Worm (Caenorhabditis elegans) whole organism, mixed stage, embryonic: ENCODE results near the gene atg-16.2.

Experiments
- ham-2 ChIP-seq: fragments of 200-800 bp; sonication (Bioruptor generic); optimal IDR thresholded peaks from 2 replicates; lab custom pipeline; 2018; ENCODE audit warnings: mild to moderate bottlenecking, missing genetic modification characterization, missing compliant biosample characterization
- lin-13 ChIP-seq: fragments of 150-350 bp; optimal IDR thresholded peaks from 2 replicates; lab custom pipeline; 2014; ENCODE audit warnings: missing biosample characterization, missing genetic modification characterization
- sptf-1 ChIP-seq: sonication (generic microtip); optimal IDR thresholded peaks from 2 replicates; lab custom pipeline; 2017; ENCODE audit warnings: mild to moderate bottlenecking, missing genetic modification characterization, moderate library complexity, missing compliant biosample characterization

ce11 chrII:6493139-6493538 lies 39.9 kb upstream of the atg-16.2 start:
- no peak for TF ChIP-seq sptf-1
- TF ChIP-seq lin-13 (tag; lab: Kevin White, UChicago): no peak
- no peak for TF ChIP-seq ham-2 (GFP tag; lab: Kevin White, UChicago)
